Worm (Caenorhabditis elegans) whole organism, mixed stage, embryonic: ENCODE data around the gene oac-21.
"Not testable (repeated sequence)": the region's sequence is repeated elsewhere in the genome, so short reads cannot be mapped to it uniquely, and the experiment has no call there.

ENCODE experiments used
- nhr-28 ChIP-seq: fragments of 150-350 bp; optimal IDR thresholded peaks from 2 replicates; lab custom pipeline; 2014; ENCODE audit warnings: missing biosample characterization, missing genetic modification characterization
- nhr-76 ChIP-seq: sonication (generic microtip); optimal IDR thresholded peaks from 2 replicates; lab custom pipeline; 2017; ENCODE audit warnings: missing biosample characterization, missing genetic modification characterization
- pha-4 ChIP-seq: fragments of 150-350 bp; optimal IDR thresholded peaks from 2 replicates; lab custom pipeline; 2018; ENCODE audit warnings: missing biosample characterization, missing genetic modification reagents, missing genetic modification characterization
- unc-39 ChIP-seq: fragments of 150-350 bp; optimal IDR thresholded peaks from 2 replicates; lab custom pipeline; 2014; ENCODE audit warnings: missing biosample characterization, missing genetic modification characterization

- not testable (repeated sequence) for TF ChIP-seq nhr-76; pha-4 (tag; lab: Kevin White, UChicago); unc-39; nhr-28 (tag; lab: Kevin White, UChicago)
These were observed 22.8 kb downstream of the oac-21 start, which contains the start of gene F56D6.18 for ce11 chrIV:3911848-3912247.
